Worm (Caenorhabditis elegans) whole organism, L1 larva: ENCODE measurements around the gene ins-1.

Experiments
- C04F5.9 ChIP-seq: sonication (generic microtip); optimal IDR thresholded peaks from 2 replicates; lab custom pipeline; 2016; ENCODE audit warnings: missing genetic modification characterization, missing compliant biosample characterization
- C16A3.4 ChIP-seq: fragments of 150-350 bp; optimal IDR thresholded peaks from 2 replicates; lab custom pipeline; 2014; ENCODE audit warnings: missing biosample characterization, missing genetic modification characterization
- aly-2 ChIP-seq: fragments of 150-350 bp; optimal IDR thresholded peaks from 2 replicates; lab custom pipeline; 2014; ENCODE audit warnings: missing biosample characterization, missing genetic modification characterization
- ama-1 ChIP-seq: fragments of 150-350 bp; optimal IDR thresholded peaks from 2 replicates; lab custom pipeline; 2014
- ceh-63 ChIP-seq: fragments of 200-800 bp; sonication (Bioruptor generic); optimal IDR thresholded peaks from 2 replicates; lab custom pipeline; 2018; ENCODE audit warnings: mild to moderate bottlenecking, missing genetic modification characterization, missing compliant biosample characterization
- ceh-88 ChIP-seq: fragments of 200-800 bp; sonication (Bioruptor generic); IDR thresholded peaks from 2 replicates; pipeline ENCODE4 v1.3.6; 2022; ENCODE audit warnings: missing genetic modification characterization, missing compliant biosample characterization
- ces-1 ChIP-seq: fragments of 150-350 bp; optimal IDR thresholded peaks from 2 replicates; lab custom pipeline; 2014; ENCODE audit warnings: missing biosample characterization, missing genetic modification reagents, missing genetic modification characterization
- dpl-1 ChIP-seq, 3 experiments: fragments of 150-350 bp in 2 of 3; sonication (generic microtip) in 1 of 3; optimal IDR thresholded peaks; 2 replicates each; lab custom pipeline; 2014 to 2017; ENCODE audit warnings: missing biosample characterization in 3 of 3, missing genetic modification characterization in 3 of 3, missing genetic modification reagents in 3 of 3
- efl-3 ChIP-seq: fragments of 200-800 bp; sonication (Bioruptor generic); optimal IDR thresholded peaks from 2 replicates; lab custom pipeline; 2018; ENCODE audit warnings: mild to moderate bottlenecking, missing genetic modification characterization, missing compliant biosample characterization
- egl-27 ChIP-seq, 2 experiments: fragments of 150-350 bp in 1 of 2; sonication (generic microtip); optimal IDR thresholded peaks; 3 replicates each; lab custom pipeline; 2017 to 2018; ENCODE audit warnings: missing biosample characterization in 2 of 2, missing genetic modification characterization in 2 of 2, missing genetic modification reagents in 2 of 2
- elt-2 ChIP-seq: sonication (generic microtip); optimal IDR thresholded peaks from 2 replicates; lab custom pipeline; 2016; ENCODE audit warnings: missing genetic modification characterization, mild to moderate bottlenecking, inconsistent platforms, missing compliant biosample characterization, missing genetic modification reagents
- elt-3 ChIP-seq, 6 experiments: fragments of 150-350 bp in 1 of 6; sonication (generic microtip); optimal IDR thresholded peaks; 2 replicates each; lab custom pipeline; 2017 to 2018; ENCODE audit warnings: missing biosample characterization in 6 of 6, missing genetic modification characterization in 6 of 6, inconsistent platforms in 1 of 6
- ets-5 ChIP-seq: fragments of 200-800 bp; sonication (Bioruptor generic); IDR thresholded peaks from 2 replicates; pipeline ENCODE4 v1.3.6; 2022; ENCODE audit warnings: missing genetic modification characterization, missing compliant biosample characterization
- fos-1 ChIP-seq: fragments of 150-350 bp; optimal IDR thresholded peaks from 2 replicates; lab custom pipeline; 2014; ENCODE audit warnings: missing biosample characterization, missing genetic modification characterization
- hlh-17 ChIP-seq: fragments of 200-800 bp; sonication (Bioruptor generic); optimal IDR thresholded peaks from 2 replicates; lab custom pipeline; 2018; ENCODE audit warnings: missing genetic modification characterization, mild to moderate bottlenecking, missing compliant biosample characterization, moderate library complexity, borderline replicate concordance
- jun-1 ChIP-seq: fragments of 150-350 bp; optimal IDR thresholded peaks from 2 replicates; lab custom pipeline; 2014; ENCODE audit warnings: missing biosample characterization, missing genetic modification reagents, missing genetic modification characterization
- lin-13 ChIP-seq: fragments of 150-350 bp; optimal IDR thresholded peaks from 2 replicates; lab custom pipeline; 2014; ENCODE audit warnings: missing biosample characterization, missing genetic modification reagents, missing genetic modification characterization
- lin-15B ChIP-seq: fragments of 150-350 bp; sonication (generic microtip); optimal IDR thresholded peaks from 3 replicates; lab custom pipeline; 2014; ENCODE audit warnings: missing biosample characterization, missing genetic modification characterization
- lin-35 ChIP-seq, 2 experiments: fragments of 150-350 bp; optimal IDR thresholded peaks; 2 replicates each; lab custom pipeline; 2014; ENCODE audit warnings: missing biosample characterization in 2 of 2, missing genetic modification characterization in 2 of 2, missing genetic modification reagents in 2 of 2
- lir-3 ChIP-seq: sonication (generic microtip); optimal IDR thresholded peaks from 2 replicates; lab custom pipeline; 2016; ENCODE audit warnings: mild to moderate bottlenecking, missing genetic modification characterization, moderate library complexity, missing compliant biosample characterization; ENCODE audit not compliant: poor library complexity
- lsy-2 ChIP-seq, 2 experiments: fragments of 150-350 bp; optimal IDR thresholded peaks; 2 replicates each; lab custom pipeline; 2014; ENCODE audit warnings: missing biosample characterization in 2 of 2, missing genetic modification characterization in 2 of 2
- mab-9 ChIP-seq: fragments of 200-800 bp; sonication (Bioruptor generic); IDR thresholded peaks from 2 replicates; pipeline ENCODE4 v1.3.6; 2022; ENCODE audit warnings: missing genetic modification reagents, missing genetic modification characterization, missing compliant biosample characterization
- mdl-1 ChIP-seq, 2 experiments: fragments of 150-350 bp; optimal IDR thresholded peaks; 2 replicates each; lab custom pipeline; 2014 to 2017; ENCODE audit warnings: missing biosample characterization in 2 of 2, missing genetic modification characterization in 2 of 2, inconsistent platforms in 1 of 2
- mep-1 ChIP-seq: fragments of 150-350 bp; optimal IDR thresholded peaks from 2 replicates; lab custom pipeline; 2014; ENCODE audit warnings: missing biosample characterization, missing genetic modification characterization
- nhr-11 ChIP-seq: fragments of 150-350 bp; optimal IDR thresholded peaks from 2 replicates; lab custom pipeline; 2014; ENCODE audit warnings: missing biosample characterization, missing genetic modification characterization
- nhr-20 ChIP-seq: sonication (generic microtip); optimal IDR thresholded peaks from 2 replicates; lab custom pipeline; 2016; ENCODE audit warnings: mild to moderate bottlenecking, missing genetic modification characterization, missing compliant biosample characterization
- nhr-237 ChIP-seq: fragments of 150-350 bp; optimal IDR thresholded peaks from 2 replicates; lab custom pipeline; 2014; ENCODE audit warnings: missing biosample characterization, missing genetic modification characterization
- nhr-28 ChIP-seq: fragments of 150-350 bp; optimal IDR thresholded peaks from 2 replicates; lab custom pipeline; 2014; ENCODE audit warnings: missing biosample characterization, missing genetic modification characterization
- nhr-84 ChIP-seq: sonication (generic microtip); optimal IDR thresholded peaks from 2 replicates; lab custom pipeline; 2017; ENCODE audit warnings: missing biosample characterization, missing genetic modification characterization
- pax-3 ChIP-seq: fragments of 200-800 bp; sonication (Bioruptor generic); optimal IDR thresholded peaks from 2 replicates; lab custom pipeline; 2018; ENCODE audit warnings: mild to moderate bottlenecking, missing genetic modification characterization, moderate library complexity, missing compliant biosample characterization
- rnt-1 ChIP-seq: sonication (generic microtip); optimal IDR thresholded peaks from 2 replicates; lab custom pipeline; 2016; ENCODE audit warnings: mild to moderate bottlenecking, missing genetic modification characterization, moderate library complexity, missing compliant biosample characterization
- sox-4 ChIP-seq: sonication (generic microtip); optimal IDR thresholded peaks from 2 replicates; lab custom pipeline; 2016; ENCODE audit warnings: missing genetic modification characterization, missing compliant biosample characterization
- sptf-1 ChIP-seq: fragments of 150-350 bp; optimal IDR thresholded peaks from 2 replicates; lab custom pipeline; 2014; ENCODE audit warnings: missing biosample characterization, missing genetic modification characterization
- swsn-7 ChIP-seq: sonication (generic microtip); optimal IDR thresholded peaks from 2 replicates; lab custom pipeline; 2016; ENCODE audit warnings: missing genetic modification characterization, missing compliant biosample characterization
- tbx-2 ChIP-seq: sonication (generic microtip); optimal IDR thresholded peaks from 2 replicates; lab custom pipeline; 2016; ENCODE audit warnings: missing genetic modification characterization, missing compliant biosample characterization
- unc-130 ChIP-seq: fragments of 150-350 bp; optimal IDR thresholded peaks from 2 replicates; lab custom pipeline; 2017; ENCODE audit warnings: missing biosample characterization, missing genetic modification characterization, inconsistent platforms
- vab-15 ChIP-seq: sonication (generic microtip); optimal IDR thresholded peaks from 2 replicates; lab custom pipeline; 2017; ENCODE audit warnings: missing genotype, mild to moderate bottlenecking, missing genetic modification characterization, missing compliant biosample characterization
- zag-1 ChIP-seq: fragments of 150-350 bp; optimal IDR thresholded peaks from 2 replicates; lab custom pipeline; 2014; ENCODE audit warnings: missing biosample characterization, missing genetic modification characterization
- ztf-4 ChIP-seq: fragments of 150-350 bp; optimal IDR thresholded peaks from 2 replicates; lab custom pipeline; 2014; ENCODE audit warnings: missing biosample characterization, missing genetic modification characterization

ins-1 gene

DNA sequence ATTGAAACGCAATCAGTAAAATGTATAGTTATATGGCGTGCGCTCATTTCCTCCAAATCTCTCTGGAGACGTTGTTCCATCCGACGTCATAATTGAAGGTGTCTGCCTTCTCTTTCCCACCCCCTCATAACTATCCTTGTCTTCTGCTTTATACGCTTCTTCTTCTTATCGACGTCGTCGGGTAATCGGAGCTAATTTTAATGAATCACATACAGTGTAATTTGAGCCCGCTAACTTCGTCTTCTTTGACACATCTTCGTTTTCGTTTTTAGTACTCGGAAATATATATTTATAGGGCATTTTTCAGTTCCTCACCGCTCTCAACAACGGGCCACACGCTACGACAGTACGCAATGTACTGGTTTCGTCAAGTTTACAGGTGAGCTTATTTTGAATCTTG lies at the start of gene ins-1:
ins-1 (plus strand) TSS at position 301 of the 400 bp plus-strand sequence.
- no peak for TF ChIP-seq nhr-237 (tag; lab: Kevin White, UChicago)
- TF ChIP-seq ceh-88 (GFP tag; lab: Robert Waterston, UW): no peak
- no peak for TF ChIP-seq nhr-20 (tag; lab: Kevin White, UChicago)
- no peak for TF ChIP-seq mep-1
- TF ChIP-seq lin-13 (GFP tag; lab: Kevin White, UChicago): no peak
- no peak for TF ChIP-seq sox-4 (tag; lab: Kevin White, UChicago)
- TF ChIP-seq ceh-63 (GFP tag; lab: Kevin White, UChicago): no peak
- TF ChIP-seq sptf-1 (tag; lab: Kevin White, UChicago): no peak
- no peak for TF ChIP-seq unc-130 (tag; lab: Kevin White, UChicago)
- TF ChIP-seq fos-1: no peak
- no peak for TF ChIP-seq elt-2
- no peak for TF ChIP-seq lir-3 (tag; lab: Kevin White, UChicago)
- no peak for TF ChIP-seq rnt-1
- no peak for TF ChIP-seq nhr-11 (tag; lab: Kevin White, UChicago)

- TF ChIP-seq aly-2 (tag; lab: Kevin White, UChicago): peak; percentile 27
- no peak for TF ChIP-seq zag-1 (tag; lab: Kevin White, UChicago)
These were observed 49.4 kb upstream of the ins-1 start, which contains the start of gene nfu-1 for ce11 chrIV:10387113-10387512. Gene nfu-1 (plus strand): TSS chrIV:10387413.

DNA sequence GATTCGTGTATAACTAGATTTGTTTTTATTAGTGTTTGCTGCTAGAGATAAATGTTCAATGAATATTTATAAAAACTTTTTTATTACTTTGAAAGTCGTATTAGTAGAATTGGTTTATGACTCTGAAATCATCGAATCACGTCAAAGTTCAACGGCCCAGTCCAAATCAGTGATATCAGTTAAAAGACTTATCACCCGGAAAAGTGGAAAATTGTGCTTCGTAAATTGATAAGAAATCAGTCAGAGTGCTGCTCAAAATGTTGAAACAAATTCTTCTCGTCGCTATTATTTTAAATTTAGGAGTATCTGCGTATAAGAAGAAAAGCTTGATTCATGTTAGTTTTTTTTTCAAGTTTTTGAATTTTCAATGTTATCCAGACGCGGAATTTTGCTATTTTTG lies 48.2 kb upstream of the ins-1 start, which contains the start of gene R10H10.3:
R10H10.3 (plus strand) TSS at position 243 of the 400 bp plus-strand sequence.
- no peak for TF ChIP-seq elt-3 (tag; optimal IDR thresholded peaks at IDR 0.05; lab: Kevin White, UChicago)
- peak; percentile 43 for TF ChIP-seq elt-2

DNA sequence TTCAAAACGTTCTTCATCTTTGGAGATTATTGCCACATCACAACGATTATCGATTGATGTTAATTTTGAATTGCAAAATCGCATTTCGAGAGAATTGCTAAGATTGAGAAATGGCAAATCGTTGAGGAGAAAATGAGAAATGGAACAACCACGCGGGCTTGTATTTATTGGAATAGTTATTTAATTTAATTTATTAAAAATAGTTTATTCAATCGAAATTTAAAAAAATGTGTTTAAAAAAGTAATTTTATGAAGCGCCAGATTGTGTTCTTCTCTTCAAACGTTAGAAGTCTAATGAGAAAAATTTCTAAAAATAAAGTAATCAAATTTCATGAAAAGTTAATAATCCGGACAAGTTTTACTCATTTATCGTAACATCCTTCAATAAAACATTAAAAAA lies 44.7 kb upstream of the ins-1 start, which contains the start of gene spe-26:
spe-26 (minus strand) TSS at position 101 of the 400 bp plus-strand sequence.
- TF ChIP-seq sptf-1 (tag; lab: Kevin White, UChicago) (no peak), tbx-2 (tag; lab: Kevin White, UChicago) (no peak), lir-3 (tag; lab: Kevin White, UChicago) (no peak), lsy-2 (tag; optimal IDR thresholded peaks at IDR 0.05; lab: Kevin White, UChicago) (no peak), rnt-1 (no peak), nhr-20 (tag; lab: Kevin White, UChicago) (no peak), C04F5.9 (tag; lab: Kevin White, UChicago) (no peak), ztf-4 (tag; lab: Kevin White, UChicago) (no peak), C16A3.4 (tag; lab: Kevin White, UChicago) (no peak), hlh-17 (GFP tag; lab: Kevin White, UChicago) (no peak), ces-1 (GFP tag; lab: Kevin White, UChicago) (no peak), egl-27 (tag; optimal IDR thresholded peaks at IDR 0.05; lab: Kevin White, UChicago) (no peak), nhr-28 (tag; lab: Kevin White, UChicago) (no peak), jun-1 (no peak), nhr-84 (tag; lab: Kevin White, UChicago) (no peak), mep-1 (no peak), unc-130 (tag; lab: Kevin White, UChicago) (no peak), mab-9 (GFP tag; lab: Robert Waterston, UW) (no peak), dpl-1 (GFP tag; optimal IDR thresholded peaks at IDR 0.05; lab: Kevin White, UChicago) (no peak)
- TF ChIP-seq, all 84 proteins: peak for 0

ce11 chrIV:10394858-10395257 lies 41.6 kb upstream of the ins-1 start, which contains the start of gene R10H10.4:
Gene R10H10.4 (minus strand): TSS chrIV:10394958.
- TF ChIP-seq lin-35 (GFP tag; optimal IDR thresholded peaks at IDR 0.05; lab: Kevin White, UChicago) (no peak), efl-3 (GFP tag; lab: Kevin White, UChicago) (no peak), mdl-1 (tag; optimal IDR thresholded peaks at IDR 0.05; lab: Kevin White, UChicago) (no peak), swsn-7 (tag; lab: Kevin White, UChicago) (no peak), unc-130 (tag; lab: Kevin White, UChicago) (no peak), nhr-11 (tag; lab: Kevin White, UChicago) (no peak), vab-15 (tag; lab: Kevin White, UChicago) (no peak), lin-15B (tag; lab: Kevin White, UChicago) (no peak), lir-3 (tag; lab: Kevin White, UChicago) (no peak), egl-27 (tag; optimal IDR thresholded peaks at IDR 0.05; lab: Kevin White, UChicago) (no peak), ama-1 (no peak), elt-2 (no peak), ceh-63 (GFP tag; lab: Kevin White, UChicago) (no peak), ets-5 (no peak), zag-1 (tag; lab: Kevin White, UChicago) (no peak), jun-1 (no peak), pax-3 (tag; lab: Kevin White, UChicago) (no peak), nhr-20 (tag; lab: Kevin White, UChicago) (no peak)
